Fruit fly (Drosophila melanogaster) whole organism, embryonic: ENCODE measurements around the gene prt.

Experiments used
- Bgb ChIP-seq: fragments of 200-800 bp; sonication (Bioruptor generic); IDR thresholded peaks from 2 replicates; pipeline ENCODE4 v1.3.6; 2022; ENCODE audit warnings: missing biosample characterization, missing genetic modification characterization; ENCODE audit not compliant: partially characterized antibody
- CG11398 ChIP-seq: fragments of 200-800 bp; sonication (Bioruptor generic); optimal IDR thresholded peaks from 2 replicates; lab custom pipeline; 2016; ENCODE audit warnings: missing biosample characterization, missing genetic modification characterization
- CG12155 ChIP-seq: fragments of 200-800 bp; sonication (Bioruptor generic); optimal IDR thresholded peaks from 3 replicates; lab custom pipeline; 2016; ENCODE audit warnings: missing biosample characterization, missing genetic modification characterization
- CG12236 ChIP-seq: fragments of 200-800 bp; sonication (Bioruptor generic); optimal IDR thresholded peaks from 2 replicates; lab custom pipeline; 2016; ENCODE audit warnings: missing biosample characterization, missing genetic modification characterization
- CG12299 ChIP-seq: fragments of 200-800 bp; sonication (Bioruptor generic); optimal IDR thresholded peaks from 2 replicates; lab custom pipeline; 2018; ENCODE audit warnings: missing biosample characterization, mild to moderate bottlenecking, missing genetic modification characterization
- CG12659 ChIP-seq: fragments of 200-800 bp; sonication (Bioruptor generic); optimal IDR thresholded peaks from 3 replicates; lab custom pipeline; 2017; ENCODE audit warnings: mild to moderate bottlenecking, missing biosample characterization, missing genetic modification reagents, missing genetic modification characterization
- CG14441 ChIP-seq: fragments of 200-800 bp; sonication (Bioruptor generic); IDR thresholded peaks from 2 replicates; pipeline ENCODE4 v1.3.6; 2022; ENCODE audit warnings: missing biosample characterization, missing genetic modification characterization
- CG15269 ChIP-seq: fragments of 200-800 bp; sonication (Bioruptor generic); optimal IDR thresholded peaks from 2 replicates; lab custom pipeline; 2018; ENCODE audit warnings: missing biosample characterization, mild to moderate bottlenecking, missing genetic modification characterization, moderate library complexity
- CG1603 ChIP-seq: fragments of 200-800 bp; sonication (Bioruptor generic); optimal IDR thresholded peaks from 2 replicates; lab custom pipeline; 2019; ENCODE audit warnings: missing biosample characterization, mild to moderate bottlenecking, missing genetic modification characterization, moderate library complexity
- CG16779 ChIP-seq: fragments of 200-800 bp; sonication (Bioruptor generic); IDR thresholded peaks from 2 replicates; pipeline ENCODE4 v1.3.6; 2022; ENCODE audit warnings: missing biosample characterization, missing genetic modification characterization
- CG17829 ChIP-seq: fragments of 200-800 bp; optimal IDR thresholded peaks from 2 replicates; lab custom pipeline; 2019; ENCODE audit warnings: missing biosample characterization, mild to moderate bottlenecking, missing genetic modification characterization, moderate library complexity
- CG2202 ChIP-seq: fragments of 200-800 bp; sonication (Bioruptor generic); optimal IDR thresholded peaks from 2 replicates; lab custom pipeline; 2018; ENCODE audit warnings: missing biosample characterization, mild to moderate bottlenecking, missing genetic modification characterization
- CG33213 ChIP-seq: fragments of 200-800 bp; sonication (Bioruptor generic); optimal IDR thresholded peaks from 3 replicates; lab custom pipeline; 2016; ENCODE audit warnings: missing biosample characterization, missing genetic modification characterization
- CG3726 ChIP-seq: fragments of 200-800 bp; sonication (Bioruptor generic); IDR thresholded peaks from 3 replicates; pipeline ENCODE4, ENCODE4 v1.3.6; 2022; ENCODE audit warnings: missing biosample characterization, missing genetic modification characterization
- CG3995 ChIP-seq: fragments of 200-800 bp; sonication (Bioruptor generic); optimal IDR thresholded peaks from 3 replicates; lab custom pipeline; 2016; ENCODE audit warnings: missing biosample characterization, missing genetic modification characterization
- CG4328 ChIP-seq: fragments of 200-800 bp; sonication (Bioruptor generic); optimal IDR thresholded peaks from 3 replicates; lab custom pipeline; 2017; ENCODE audit warnings: missing biosample characterization, missing genetic modification reagents, missing genetic modification characterization
- CG4424 ChIP-seq: fragments of 200-800 bp; sonication (Bioruptor generic); optimal IDR thresholded peaks from 3 replicates; lab custom pipeline; 2016; ENCODE audit warnings: missing biosample characterization, missing genetic modification characterization
- CG5953 ChIP-seq: fragments of 200-800 bp; sonication (Bioruptor generic); IDR thresholded peaks from 2 replicates; pipeline ENCODE4 v1.3.6; 2022; ENCODE audit warnings: missing biosample characterization, missing genetic modification characterization
- CG6813 ChIP-seq: fragments of 200-800 bp; sonication (Bioruptor generic); optimal IDR thresholded peaks from 2 replicates; lab custom pipeline; 2017; ENCODE audit warnings: missing biosample characterization, missing genetic modification characterization, mild to moderate bottlenecking, moderate library complexity, missing genetic modification reagents
- CG7357 ChIP-seq: fragments of 200-800 bp; sonication (Bioruptor generic); IDR thresholded peaks from 3 replicates; pipeline ENCODE4 v1.3.6; 2022; ENCODE audit warnings: missing biosample characterization, missing genetic modification characterization
- D19B ChIP-seq: fragments of 200-800 bp; sonication (Bioruptor generic); optimal IDR thresholded peaks from 2 replicates; lab custom pipeline; 2017; ENCODE audit warnings: missing biosample characterization, mild to moderate bottlenecking, missing genetic modification characterization
- E2f1 ChIP-seq: fragments of 200-800 bp; sonication (Bioruptor generic); IDR thresholded peaks from 2 replicates; pipeline ENCODE4 v1.3.6; 2022; ENCODE audit warnings: missing biosample characterization, missing genetic modification characterization
- E2f2 ChIP-seq: fragments of 200-800 bp; sonication (Bioruptor generic); IDR thresholded peaks from 2 replicates; pipeline ENCODE4 v1.3.6; 2022; ENCODE audit warnings: missing biosample characterization, missing genetic modification characterization
- Ets97D ChIP-seq: fragments of 200-800 bp; sonication (Bioruptor generic); optimal IDR thresholded peaks from 3 replicates; lab custom pipeline; 2016; ENCODE audit warnings: missing biosample characterization, missing genetic modification characterization
- Hr78 ChIP-seq, 2 experiments: fragments of 200-800 bp in 1 of 2; fragments of >200 bp in 1 of 2; sonication (Bioruptor generic) in 1 of 2; optimal IDR thresholded peaks; 2 replicates each; lab custom pipeline; 2017 to 2019; ENCODE audit warnings: missing biosample characterization in 2 of 2, missing genetic modification characterization in 2 of 2, mild to moderate bottlenecking in 1 of 2, moderate library complexity in 1 of 2
- Jarid2 ChIP-seq: fragments of 200-800 bp; sonication (Bioruptor generic); optimal IDR thresholded peaks from 3 replicates; lab custom pipeline; 2017; ENCODE audit warnings: mild to moderate bottlenecking, missing biosample characterization, missing genetic modification reagents, missing genetic modification characterization
- Lim3 ChIP-seq: fragments of 200-800 bp; sonication (Bioruptor generic); IDR thresholded peaks from 2 replicates; pipeline ENCODE4 v1.3.6; 2022; ENCODE audit warnings: missing biosample characterization, missing genetic modification characterization
- Lpt ChIP-seq: fragments of >200 bp; optimal IDR thresholded peaks from 2 replicates; lab custom pipeline; 2018; ENCODE audit warnings: missing biosample characterization, missing genetic modification characterization
- NK7.1 ChIP-seq: fragments of 200-800 bp; sonication (Bioruptor generic); optimal IDR thresholded peaks from 3 replicates; lab custom pipeline; 2016; ENCODE audit warnings: missing biosample characterization, missing genetic modification characterization
- NfI ChIP-seq: fragments of 200-800 bp; sonication (Bioruptor generic); optimal IDR thresholded peaks from 3 replicates; lab custom pipeline; 2018; ENCODE audit warnings: missing biosample characterization, mild to moderate bottlenecking, missing genetic modification characterization, moderate library complexity
- Poxn ChIP-seq: fragments of 200-800 bp; sonication (Bioruptor generic); IDR thresholded peaks from 2 replicates; pipeline ENCODE4 v1.3.6; 2022; ENCODE audit warnings: missing biosample characterization, missing genetic modification characterization
- Sin3A ChIP-seq: fragments of >200 bp; optimal IDR thresholded peaks from 2 replicates; lab custom pipeline; 2018
- Trl ChIP-seq, 3 experiments: fragments of >200 bp in 2 of 3; fragments of 200-800 bp in 1 of 3; sonication (Bioruptor generic) in 1 of 3; optimal IDR thresholded peaks; 2 replicates in 1 of 3; 3 replicates in 2 of 3; lab custom pipeline; 2016 to 2017; ENCODE audit warnings: missing biosample characterization in 1 of 3, missing genetic modification characterization in 1 of 3
- aop ChIP-seq: fragments of 200-800 bp; sonication (Bioruptor generic); IDR thresholded peaks from 2 replicates; pipeline ENCODE4 v1.3.6; 2022; ENCODE audit warnings: missing biosample characterization, missing genetic modification characterization
- cas ChIP-seq: fragments of 200-800 bp; sonication (Bioruptor generic); IDR thresholded peaks from 2 replicates; pipeline ENCODE4 v1.3.6; 2022; ENCODE audit warnings: missing biosample characterization, missing genetic modification characterization
- cato ChIP-seq: fragments of 200-800 bp; sonication (Bioruptor generic); optimal IDR thresholded peaks from 2 replicates; lab custom pipeline; 2016; ENCODE audit warnings: missing biosample characterization, missing genetic modification characterization, borderline replicate concordance
- crc ChIP-seq: fragments of 200-800 bp; sonication (Bioruptor generic); optimal IDR thresholded peaks from 2 replicates; lab custom pipeline; 2016; ENCODE audit warnings: missing biosample characterization, missing genetic modification characterization
- croc ChIP-seq: fragments of 200-800 bp; sonication (Bioruptor generic); conservative IDR thresholded peaks from 3 replicates; pipeline ENCODE4 v1.3.6; 2022; ENCODE audit warnings: missing biosample characterization, missing genetic modification characterization
- dysf ChIP-seq: fragments of 200-800 bp; sonication (Bioruptor generic); IDR thresholded peaks from 3 replicates; pipeline ENCODE4 v1.3.6; 2022; ENCODE audit warnings: missing biosample characterization, missing genetic modification characterization
- fd3F ChIP-seq: fragments of 200-800 bp; sonication (Bioruptor generic); optimal IDR thresholded peaks from 2 replicates; lab custom pipeline; 2018; ENCODE audit warnings: missing biosample characterization, mild to moderate bottlenecking, missing genetic modification characterization, moderate library complexity
- jumu ChIP-seq: fragments of 200-800 bp; sonication (Bioruptor generic); optimal IDR thresholded peaks from 3 replicates; lab custom pipeline; 2016; ENCODE audit warnings: missing biosample characterization, missing genetic modification characterization
- kni ChIP-seq: fragments of 200-800 bp; sonication (Bioruptor generic); optimal IDR thresholded peaks from 3 replicates; lab custom pipeline; 2017; ENCODE audit warnings: mild to moderate bottlenecking, missing biosample characterization, missing genetic modification reagents, missing genetic modification characterization
- knrl ChIP-seq: fragments of 200-800 bp; sonication (Bioruptor generic); IDR thresholded peaks from 3 replicates; pipeline ENCODE4 v1.3.6; 2022; ENCODE audit warnings: missing biosample characterization, missing genetic modification characterization; ENCODE audit not compliant: partially characterized antibody
- nerfin-1 ChIP-seq: fragments of 200-800 bp; sonication (Bioruptor generic); optimal IDR thresholded peaks from 3 replicates; lab custom pipeline; 2019; ENCODE audit warnings: missing biosample characterization, mild to moderate bottlenecking, missing genetic modification characterization, moderate library complexity
- nerfin-2 ChIP-seq: fragments of 200-800 bp; sonication (Bioruptor generic); IDR thresholded peaks from 2 replicates; pipeline ENCODE4 v1.3.6; 2022; ENCODE audit warnings: missing biosample characterization, missing genetic modification characterization; ENCODE audit not compliant: partially characterized antibody
- p53 ChIP-seq: fragments of 200-800 bp; sonication (Bioruptor generic); optimal IDR thresholded peaks from 2 replicates; lab custom pipeline; 2016; ENCODE audit warnings: missing biosample characterization, missing genetic modification characterization
- pan ChIP-seq, 4 experiments: fragments of >200 bp in 3 of 4; fragments of 200-800 bp in 1 of 4; sonication (Bioruptor generic) in 1 of 4; optimal IDR thresholded peaks in 3 of 4; IDR thresholded peaks in 1 of 4; 2 replicates each; pipeline versions ENCODE4 v1.3.6 to Lab custom; 2017 to 2022; ENCODE audit warnings: missing biosample characterization in 2 of 4, missing genetic modification characterization in 2 of 4, mixed read lengths in 1 of 4
- so ChIP-seq: fragments of 200-800 bp; sonication (Bioruptor generic); IDR thresholded peaks from 3 replicates; pipeline ENCODE4 v1.3.6; 2022; ENCODE audit warnings: missing biosample characterization, missing genetic modification characterization
- vvl ChIP-seq: fragments of 200-800 bp; sonication (Bioruptor generic); IDR thresholded peaks from 2 replicates; pipeline ENCODE4 v1.3.6; 2022; ENCODE audit warnings: missing biosample characterization, missing genetic modification characterization

The prt gene

dm6 chr3R:23723381-23724034 lies 24.7 kb upstream of the prt start (continued):
- TF ChIP-seq E2f2 (peak; percentile 36; the same call in 1 of the 2 replicates), Hr78 (GFP tag; optimal IDR thresholded peaks at IDR 0.05; lab: Kevin White, UChicago) (no peak), CG2202 (tag; lab: Kevin White, UChicago) (peak; percentile 10), aop (GFP tag; lab: Robert Waterston, UW) (no peak), CG12299 (peak; percentile 51), Bgb (GFP tag; lab: Robert Waterston, UW) (peak; percentile 49; the same call in 1 of the 2 replicates), CG3726 (GFP tag; lab: Robert Waterston, UW) (peak; percentile 79; the same call in 2 of the 3 replicates), Jarid2 (GFP tag; lab: Kevin White, UChicago) (peak; percentile 38), E2f1 (GFP tag; lab: Robert Waterston, UW) (no peak), vvl (GFP tag; lab: Robert Waterston, UW) (peak; percentile 78), CG4424 (GFP tag; lab: Kevin White, UChicago) (peak; percentile 70), CG33213 (GFP tag; lab: Kevin White, UChicago) (peak; percentile 61), CG16779 (GFP tag; lab: Robert Waterston, UW) (no peak), CG14441 (GFP tag; lab: Robert Waterston, UW) (peak; percentile 43; the same call in 1 of the 2 replicates), Trl (optimal IDR thresholded peaks at IDR 0.05; lab: Kevin White, UChicago) (peak; percentile 68 to 89), Trl (GFP tag; optimal IDR thresholded peaks at IDR 0.05; lab: Kevin White, UChicago) (peak; percentile 83), kni (GFP tag; lab: Kevin White, UChicago) (peak; percentile 70), Lim3 (GFP tag; lab: Robert Waterston, UW) (no peak), CG7357 (GFP tag; lab: Robert Waterston, UW) (no peak), p53 (GFP tag; lab: Kevin White, UChicago) (peak; percentile 61), dysf (GFP tag; lab: Robert Waterston, UW) (peak; percentile 42; the same call in 1 of the 3 replicates), jumu (GFP tag; lab: Kevin White, UChicago) (peak; percentile 7), NK7.1 (no peak), CG15269 (tag; lab: Kevin White, UChicago) (peak; percentile 2), CG3995 (GFP tag; lab: Kevin White, UChicago) (no peak), Poxn (GFP tag; lab: Robert Waterston, UW) (no peak), D19B (GFP tag; lab: Kevin White, UChicago) (no peak), CG17829 (tag; lab: Kevin White, UChicago) (no peak), Ets97D (no peak), croc (no peak; the same call in 2 of the 3 replicates), cato (GFP tag; lab: Kevin White, UChicago) (no peak), CG6813 (peak; percentile 78), CG12236 (peak; percentile 45), pan (optimal IDR thresholded peaks at IDR 0.05; lab: Kevin White, UChicago) (no peak), pan (GFP tag; optimal IDR thresholded peaks at IDR 0.05 in 1 of 2, IDR thresholded peaks at IDR 0.05 in 1 of 2) (peak in 1 of 2 experiments; percentile 79), CG11398 (peak; percentile 54), nerfin-2 (GFP tag; lab: Robert Waterston, UW) (no peak), cas (GFP tag; lab: Robert Waterston, UW) (no peak), CG12659 (GFP tag; lab: Kevin White, UChicago) (no peak), CG4328 (peak; percentile 83), CG12155 (no peak), crc (GFP tag; lab: Kevin White, UChicago) (no peak), Lpt (GFP tag; lab: Kevin White, UChicago) (no peak), fd3F (no peak), Sin3A (lab: Kevin White, UChicago) (no peak), so (peak; percentile 37; the same call in 1 of the 3 replicates), knrl (GFP tag; lab: Robert Waterston, UW) (no peak), nerfin-1 (peak; percentile 54), CG5953 (peak; percentile 54; the same call in 1 of the 2 replicates), CG1603 (tag; lab: Kevin White, UChicago) (peak; percentile 42), NfI (GFP tag; lab: Kevin White, UChicago) (no peak)
